Worm (Caenorhabditis elegans) whole organism, L2 larva: ENCODE data around the gene fbxc-32.
A peak's percentile ranks its signal among the peaks of the same experiment; 100 is the strongest.

Experiments
- C34F6.9 ChIP-seq: fragments of 150-350 bp; optimal IDR thresholded peaks from 2 replicates; lab custom pipeline; 2014; ENCODE audit warnings: missing biosample characterization, missing genetic modification characterization
- Y55F3AM.14 ChIP-seq: fragments of 200-800 bp; sonication (Bioruptor generic); optimal IDR thresholded peaks from 2 replicates; lab custom pipeline; 2018; ENCODE audit warnings: mild to moderate bottlenecking, missing genetic modification characterization, missing compliant biosample characterization
- ZK546.5 ChIP-seq: sonication (generic microtip); optimal IDR thresholded peaks from 2 replicates; lab custom pipeline; 2017; ENCODE audit warnings: missing biosample characterization, missing genetic modification characterization
- alr-1 ChIP-seq: fragments of 150-350 bp; optimal IDR thresholded peaks from 2 replicates; lab custom pipeline; 2014; ENCODE audit warnings: missing biosample characterization, missing genetic modification characterization
- ama-1 ChIP-seq: fragments of 150-350 bp; optimal IDR thresholded peaks from 2 replicates; lab custom pipeline; 2018; ENCODE audit warnings: inconsistent platforms
- blmp-1 ChIP-seq: sonication (generic microtip); optimal IDR thresholded peaks from 2 replicates; lab custom pipeline; 2017; ENCODE audit warnings: missing genetic modification characterization, mild to moderate bottlenecking, missing compliant biosample characterization, antibody characterized with exemption, moderate library complexity; ENCODE audit not compliant: insufficient read depth
- ceh-16 ChIP-seq: fragments of 150-350 bp; optimal IDR thresholded peaks from 2 replicates; lab custom pipeline; 2014; ENCODE audit warnings: missing biosample characterization, missing genetic modification characterization
- crh-2 ChIP-seq: sonication (generic microtip); optimal IDR thresholded peaks from 2 replicates; lab custom pipeline; 2017; ENCODE audit warnings: missing biosample characterization, missing genetic modification characterization
- egl-27 ChIP-seq: sonication (generic microtip); optimal IDR thresholded peaks from 3 replicates; lab custom pipeline; 2017; ENCODE audit warnings: missing biosample characterization, missing genetic modification reagents, missing genetic modification characterization
- elt-3 ChIP-seq: sonication (generic microtip); optimal IDR thresholded peaks from 2 replicates; lab custom pipeline; 2017; ENCODE audit warnings: missing biosample characterization, missing genetic modification characterization
- fos-1 ChIP-seq: fragments of 150-350 bp; optimal IDR thresholded peaks from 2 replicates; lab custom pipeline; 2014; ENCODE audit warnings: missing biosample characterization, missing genetic modification characterization
- gmeb-1 ChIP-seq: fragments of 150-350 bp; optimal IDR thresholded peaks from 2 replicates; lab custom pipeline; 2014; ENCODE audit warnings: missing biosample characterization, missing genetic modification characterization
- lin-11 ChIP-seq: fragments of 150-350 bp; sonication (generic microtip); optimal IDR thresholded peaks from 2 replicates; lab custom pipeline; 2014; ENCODE audit warnings: missing biosample characterization, missing genetic modification characterization, inconsistent platforms, mixed read lengths
- lin-13 ChIP-seq: fragments of 150-350 bp; optimal IDR thresholded peaks from 2 replicates; lab custom pipeline; 2014; ENCODE audit warnings: missing biosample characterization, missing genetic modification reagents, missing genetic modification characterization
- mbf-1 ChIP-seq: sonication (generic microtip); optimal IDR thresholded peaks from 2 replicates; lab custom pipeline; 2017; ENCODE audit warnings: missing biosample characterization, missing genetic modification characterization
- nhr-11 ChIP-seq: fragments of 150-350 bp; optimal IDR thresholded peaks from 2 replicates; lab custom pipeline; 2014; ENCODE audit warnings: missing biosample characterization, missing genetic modification characterization
- nhr-12 ChIP-seq: fragments of 150-350 bp; optimal IDR thresholded peaks from 2 replicates; lab custom pipeline; 2014; ENCODE audit warnings: missing biosample characterization, missing genetic modification characterization
- nhr-129 ChIP-seq: fragments of 150-350 bp; optimal IDR thresholded peaks from 2 replicates; lab custom pipeline; 2014; ENCODE audit warnings: missing biosample characterization, missing genetic modification characterization
- nhr-23 ChIP-seq: fragments of 150-350 bp; optimal IDR thresholded peaks from 2 replicates; lab custom pipeline; 2014; ENCODE audit warnings: missing biosample characterization, missing genetic modification reagents, missing genetic modification characterization
- nhr-237 ChIP-seq: fragments of 150-350 bp; optimal IDR thresholded peaks from 2 replicates; lab custom pipeline; 2014; ENCODE audit warnings: missing biosample characterization, missing genetic modification characterization
- nhr-25 ChIP-seq: fragments of 150-350 bp; sonication (generic microtip); optimal IDR thresholded peaks from 3 replicates; lab custom pipeline; 2014; ENCODE audit warnings: missing biosample characterization, missing genetic modification characterization
- nhr-77 ChIP-seq: fragments of 150-350 bp; optimal IDR thresholded peaks from 2 replicates; lab custom pipeline; 2014; ENCODE audit warnings: missing biosample characterization, missing genetic modification characterization
- peb-1 ChIP-seq: fragments of 150-350 bp; optimal IDR thresholded peaks from 2 replicates; lab custom pipeline; 2014; ENCODE audit warnings: missing biosample characterization, missing genetic modification characterization
- sem-4 ChIP-seq: fragments of 150-350 bp; optimal IDR thresholded peaks from 2 replicates; lab custom pipeline; 2014; ENCODE audit warnings: missing biosample characterization, missing genetic modification reagents, missing genetic modification characterization
- skn-1 ChIP-seq: sonication (generic microtip); optimal IDR thresholded peaks from 2 replicates; lab custom pipeline; 2017; ENCODE audit warnings: missing biosample characterization, missing genetic modification characterization
- sma-3 ChIP-seq: sonication (generic microtip); optimal IDR thresholded peaks from 2 replicates; lab custom pipeline; 2016; ENCODE audit warnings: missing genetic modification reagents, missing genetic modification characterization, missing compliant biosample characterization
- sma-9 ChIP-seq, 2 experiments: fragments of 150-350 bp in 1 of 2; sonication (generic microtip) in 1 of 2; optimal IDR thresholded peaks; 2 replicates each; lab custom pipeline; 2014 to 2016; ENCODE audit warnings: missing genetic modification characterization in 2 of 2, mild to moderate bottlenecking in 1 of 2, missing biosample characterization in 1 of 2, missing compliant biosample characterization in 1 of 2, missing genetic modification reagents in 1 of 2, moderate library complexity in 1 of 2
- snpc-4 ChIP-seq: fragments of 150-350 bp; optimal IDR thresholded peaks from 2 replicates; lab custom pipeline; 2014; ENCODE audit warnings: missing biosample characterization, missing genetic modification characterization
- unc-55 ChIP-seq: fragments of 150-350 bp; sonication (generic microtip); optimal IDR thresholded peaks from 3 replicates; lab custom pipeline; 2014; ENCODE audit warnings: missing biosample characterization, missing genetic modification reagents, missing genetic modification characterization

Gene fbxc-32

DNA sequence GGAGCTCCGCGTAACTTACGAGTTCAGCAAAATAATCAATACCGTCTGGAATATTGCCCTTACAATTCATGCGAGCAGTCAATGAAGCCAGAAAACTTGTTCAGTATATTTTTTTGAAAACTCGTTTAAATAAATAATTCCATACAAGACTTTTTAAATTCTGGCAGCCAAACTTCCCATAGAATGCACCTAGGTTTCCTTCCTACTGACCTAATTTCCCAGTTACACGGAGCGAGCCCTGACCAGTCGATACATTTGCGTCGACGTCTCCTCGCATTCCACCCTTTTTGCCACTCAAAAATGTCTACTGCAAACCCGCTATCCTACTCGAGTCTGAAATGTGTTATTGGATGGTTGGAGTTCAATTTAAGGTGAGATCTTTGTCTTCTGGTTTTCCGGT is 30.7 kb downstream of the fbxc-32 start, which contains the start of gene fbxc-30:
Gene fbxc-30, plus strand, starts transcription at position 301 of the 400 bp plus-strand sequence.
- no peak for TF ChIP-seq C34F6.9
- TF ChIP-seq nhr-129, result no peak
- no peak for TF ChIP-seq sma-9 (GFP tag; optimal IDR thresholded peaks at IDR 0.05; lab: Kevin White, UChicago)
- TF ChIP-seq sma-9 (tag; optimal IDR thresholded peaks at IDR 0.05; lab: Kevin White, UChicago), result no peak
- no peak for TF ChIP-seq nhr-237 (tag; lab: Kevin White, UChicago)
- no peak for TF ChIP-seq lin-11 (tag; lab: Kevin White, UChicago)
- no peak for TF ChIP-seq nhr-11 (tag; lab: Kevin White, UChicago)
- no peak for TF ChIP-seq sem-4 (tag; lab: Kevin White, UChicago)
- TF ChIP-seq ceh-16 (tag; lab: Kevin White, UChicago), result no peak
- no peak for TF ChIP-seq nhr-77 (tag; lab: Kevin White, UChicago)
- no peak for TF ChIP-seq crh-2 (tag; lab: Kevin White, UChicago)
- TF ChIP-seq ama-1 (lab: Kevin White, UChicago), result no peak

DNA sequence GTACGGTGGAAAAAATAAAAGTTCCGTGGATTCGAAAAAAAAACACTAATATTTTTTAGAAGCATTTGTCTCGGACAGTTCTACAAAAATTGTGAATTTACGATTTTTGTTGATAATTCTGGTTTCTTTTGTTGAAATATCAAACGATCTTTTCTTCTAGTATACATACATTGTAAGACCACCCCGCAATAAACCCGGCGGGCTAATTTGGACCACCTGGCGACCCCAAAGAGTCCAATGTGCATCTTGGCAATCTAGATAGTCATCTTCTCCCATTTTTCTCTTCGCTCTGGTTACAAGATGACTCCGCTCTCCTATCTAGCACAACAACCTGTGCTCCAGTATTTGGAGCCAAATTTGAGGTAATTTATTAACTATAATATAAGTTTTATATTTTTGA is 32.2 kb downstream of the fbxc-32 start, which contains the start of gene fbxc-29:
Gene fbxc-29, plus strand, starts transcription at position 301 of the 400 bp plus-strand sequence.
- TF ChIP-seq Y55F3AM.14 (GFP tag; lab: Kevin White, UChicago) (no peak), mbf-1 (tag; lab: Kevin White, UChicago) (no peak), unc-55 (GFP tag; lab: Kevin White, UChicago) (no peak), lin-11 (tag; lab: Kevin White, UChicago) (no peak), C34F6.9 (no peak), nhr-25 (tag; lab: Kevin White, UChicago) (no peak), alr-1 (tag; lab: Kevin White, UChicago) (no peak), ama-1 (lab: Kevin White, UChicago) (no peak), ZK546.5 (tag; lab: Kevin White, UChicago) (no peak), sma-9 (GFP tag; optimal IDR thresholded peaks at IDR 0.05; lab: Kevin White, UChicago) (no peak), sma-9 (tag; optimal IDR thresholded peaks at IDR 0.05; lab: Kevin White, UChicago) (no peak), elt-3 (tag; lab: Kevin White, UChicago) (no peak), blmp-1 (tag; lab: Kevin White, UChicago) (no peak), lin-13 (no peak), nhr-23 (no peak), peb-1 (tag; lab: Kevin White, UChicago) (no peak), nhr-12 (no peak), sem-4 (tag; lab: Kevin White, UChicago) (no peak)

ce11 chrII:915206-915605 is 32.8 kb downstream of the fbxc-32 start:
- TF ChIP-seq fos-1 (tag; lab: Kevin White, UChicago), result peak; percentile 99
- peak; percentile 55 for TF ChIP-seq sma-9 (GFP tag; optimal IDR thresholded peaks at IDR 0.05; lab: Kevin White, UChicago)
- no peak for TF ChIP-seq sma-9 (tag; optimal IDR thresholded peaks at IDR 0.05; lab: Kevin White, UChicago)
- no peak for TF ChIP-seq snpc-4
- TF ChIP-seq egl-27 (tag; lab: Kevin White, UChicago), result peak; percentile 85
- TF ChIP-seq skn-1, result no peak
- TF ChIP-seq gmeb-1 (tag; lab: Kevin White, UChicago), result peak; percentile 59
- peak; percentile 26 for TF ChIP-seq sma-3 (GFP tag; lab: Kevin White, UChicago)
- TF ChIP-seq crh-2 (tag; lab: Kevin White, UChicago), result peak; percentile 30

DNA sequence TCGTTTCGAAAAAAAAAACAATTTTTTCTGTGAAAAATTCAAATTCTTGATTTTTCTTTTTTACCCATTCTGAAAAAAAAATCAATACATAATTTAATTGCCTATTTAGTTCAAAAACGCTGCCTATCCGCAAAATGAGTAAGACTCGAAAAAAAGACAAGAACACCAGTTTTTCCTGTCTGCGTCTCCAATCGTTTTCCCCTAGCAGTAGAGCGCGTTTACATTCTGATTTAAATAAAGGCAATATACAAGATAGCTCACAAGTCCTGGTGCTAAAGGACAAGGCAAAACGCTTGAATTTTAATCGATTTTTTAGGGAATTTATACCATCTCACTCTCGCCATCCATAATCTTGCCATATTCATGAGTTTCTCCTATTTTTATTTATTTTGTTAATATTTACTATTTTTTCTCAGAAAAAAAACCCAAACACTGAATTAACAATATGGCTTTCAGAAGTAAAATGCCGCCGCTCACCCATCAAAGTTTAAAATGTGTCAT is 34.7 kb downstream of the fbxc-32 start, which contains the start of gene fbxc-33:
Gene fbxc-33, plus strand, starts transcription at position 451 of the 501 bp plus-strand sequence.
- TF ChIP-seq nhr-12 (no peak), fos-1 (tag; lab: Kevin White, UChicago) (peak; percentile 19), C34F6.9 (peak; percentile 67), gmeb-1 (tag; lab: Kevin White, UChicago) (peak; percentile 14), nhr-129 (peak; percentile 1), unc-55 (GFP tag; lab: Kevin White, UChicago) (peak; percentile 53)

- TF ChIP-seq nhr-129 (no peak), lin-11 (tag; lab: Kevin White, UChicago) (no peak)
These were observed 36.3 kb downstream of the fbxc-32 start, which contains the start of gene fbxc-31 for ce11 chrII:911680-912079. fbxc-31 (plus strand) TSS chrII:911980.

DNA sequence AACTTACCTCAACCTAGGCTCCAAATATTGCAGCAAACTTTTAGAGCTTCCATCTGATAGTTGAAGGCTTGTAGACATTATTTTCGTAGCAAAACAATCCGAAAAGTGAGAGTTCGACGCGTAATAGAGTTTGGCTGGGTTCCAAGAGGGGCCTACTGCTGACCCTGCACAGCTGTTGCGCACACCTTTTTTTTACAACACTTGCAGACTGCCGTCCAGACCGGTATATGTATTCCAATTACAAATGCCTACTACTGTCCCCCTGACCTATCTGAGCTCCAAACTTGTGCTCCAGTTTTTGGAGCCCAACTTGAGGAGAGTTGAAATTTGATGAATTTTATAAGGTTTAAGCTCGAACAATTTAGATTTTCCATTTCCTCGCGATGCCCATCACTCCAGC is 38.4 kb downstream of the fbxc-32 start, which contains the start of the genes fbxc-24 and fbxc-27:
Gene fbxc-24, minus strand, starts transcription at position 101 of the 400 bp plus-strand sequence.
Gene fbxc-27, plus strand, starts transcription at position 216 of the 400 bp plus-strand sequence.
- TF ChIP-seq egl-27 (tag; lab: Kevin White, UChicago), result no peak
